Fruit fly (Drosophila melanogaster) whole organism, embryonic: ENCODE measurements around the gene Hrs.

Source experiments
- ATbp ChIP-seq: fragments of 200-800 bp; sonication (Bioruptor generic); optimal IDR thresholded peaks from 2 replicates; lab custom pipeline; 2017; ENCODE audit warnings: missing biosample characterization, mild to moderate bottlenecking, missing genetic modification characterization, missing genetic modification reagents
- Antp ChIP-seq: fragments of 200-800 bp; sonication (Bioruptor generic); optimal IDR thresholded peaks from 3 replicates; lab custom pipeline; 2016; ENCODE audit warnings: missing biosample characterization, missing genetic modification characterization
- B-H1 ChIP-seq: fragments of 200-800 bp; sonication (Bioruptor generic); IDR thresholded peaks from 3 replicates; pipeline ENCODE4 v1.3.6; 2022; ENCODE audit warnings: missing biosample characterization, missing genetic modification characterization
- CG14860 ChIP-seq: fragments of 200-800 bp; sonication (Bioruptor generic); IDR thresholded peaks from 3 replicates; pipeline ENCODE4 v1.3.6; 2022; ENCODE audit warnings: missing biosample characterization, missing genetic modification characterization; ENCODE audit not compliant: partially characterized antibody
- CG15073 ChIP-seq: fragments of 200-800 bp; sonication (Bioruptor generic); optimal IDR thresholded peaks from 2 replicates; lab custom pipeline; 2016; ENCODE audit warnings: missing biosample characterization, missing genetic modification characterization
- CG1529 ChIP-seq: fragments of 200-800 bp; sonication (Bioruptor generic); optimal IDR thresholded peaks from 3 replicates; lab custom pipeline; 2018; ENCODE audit warnings: missing biosample characterization, missing genetic modification characterization
- CG15696 ChIP-seq: fragments of 200-800 bp; sonication (Bioruptor generic); optimal IDR thresholded peaks from 2 replicates; lab custom pipeline; 2019; ENCODE audit warnings: missing biosample characterization, mild to moderate bottlenecking, missing genetic modification characterization, moderate library complexity
- CG18599 ChIP-seq: fragments of 200-800 bp; sonication (Bioruptor generic); optimal IDR thresholded peaks from 3 replicates; lab custom pipeline; 2017; ENCODE audit warnings: missing biosample characterization, missing genetic modification characterization, mild to moderate bottlenecking, moderate library complexity, missing genetic modification reagents
- CG2889 ChIP-seq: fragments of 200-800 bp; sonication (Bioruptor generic); IDR thresholded peaks from 3 replicates; pipeline ENCODE4 v1.3.6; 2022; ENCODE audit warnings: missing biosample characterization, missing genetic modification characterization
- CG3407 ChIP-seq: fragments of 200-800 bp; sonication (Bioruptor generic); optimal IDR thresholded peaks from 2 replicates; lab custom pipeline; 2018; ENCODE audit warnings: missing biosample characterization, mild to moderate bottlenecking, missing genetic modification characterization
- CG3726 ChIP-seq: fragments of 200-800 bp; sonication (Bioruptor generic); IDR thresholded peaks from 3 replicates; pipeline ENCODE4, ENCODE4 v1.3.6; 2022; ENCODE audit warnings: missing biosample characterization, missing genetic modification characterization
- CG3995 ChIP-seq: fragments of 200-800 bp; sonication (Bioruptor generic); optimal IDR thresholded peaks from 3 replicates; lab custom pipeline; 2016; ENCODE audit warnings: missing biosample characterization, missing genetic modification characterization
- CG4707 ChIP-seq: fragments of 200-800 bp; sonication (Bioruptor generic); optimal IDR thresholded peaks from 2 replicates; lab custom pipeline; 2018; ENCODE audit warnings: missing biosample characterization, mild to moderate bottlenecking, missing genetic modification characterization, moderate library complexity
- CG5953 ChIP-seq: fragments of 200-800 bp; sonication (Bioruptor generic); IDR thresholded peaks from 2 replicates; pipeline ENCODE4 v1.3.6; 2022; ENCODE audit warnings: missing biosample characterization, missing genetic modification characterization
- CG9817 ChIP-seq: fragments of 200-800 bp; sonication (Bioruptor generic); optimal IDR thresholded peaks from 2 replicates; lab custom pipeline; 2018; ENCODE audit warnings: missing biosample characterization, mild to moderate bottlenecking, missing genetic modification characterization, moderate library complexity
- CG9876 ChIP-seq: fragments of 200-800 bp; sonication (Bioruptor generic); optimal IDR thresholded peaks from 2 replicates; lab custom pipeline; 2016; ENCODE audit warnings: missing biosample characterization, missing genetic modification characterization
- Gug ChIP-seq: fragments of 200-800 bp; sonication (Bioruptor generic); IDR thresholded peaks from 4 replicates; pipeline ENCODE4 v1.3.6; 2022; ENCODE audit warnings: missing biosample characterization, missing genetic modification characterization
- H15 ChIP-seq: fragments of 200-800 bp; sonication (Bioruptor generic); IDR thresholded peaks from 3 replicates; pipeline ENCODE4 v1.3.6; 2022; ENCODE audit warnings: missing biosample characterization, missing genetic modification characterization
- HLH4C ChIP-seq: fragments of 200-800 bp; sonication (Bioruptor generic); IDR thresholded peaks from 3 replicates; pipeline ENCODE4 v1.3.6; 2022; ENCODE audit warnings: missing biosample characterization, missing genetic modification characterization; ENCODE audit not compliant: partially characterized antibody
- Hr3 ChIP-seq: fragments of 200-800 bp; sonication (Bioruptor generic); optimal IDR thresholded peaks from 3 replicates; lab custom pipeline; 2016; ENCODE audit warnings: missing biosample characterization, missing genetic modification characterization
- Hr51 ChIP-seq, 2 experiments: fragments of 200-800 bp; sonication (Bioruptor generic); optimal IDR thresholded peaks; 2 replicates in 1 of 2; 3 replicates in 1 of 2; lab custom pipeline; 2016 to 2018; ENCODE audit warnings: missing biosample characterization in 2 of 2, missing genetic modification characterization in 2 of 2, mild to moderate bottlenecking in 1 of 2, moderate library complexity in 1 of 2
- Med ChIP-seq: fragments of 200-800 bp; sonication (Bioruptor generic); peaks from one replicate; lab custom pipeline; 2016; ENCODE audit warnings: missing biosample characterization, missing genetic modification characterization, mild to moderate bottlenecking, inconsistent platforms, moderate library complexity
- Mes4 ChIP-seq: fragments of 200-800 bp; sonication (Bioruptor generic); optimal IDR thresholded peaks from 2 replicates; lab custom pipeline; 2016; ENCODE audit warnings: missing biosample characterization, missing genetic modification characterization
- Myb ChIP-seq: fragments of 200-800 bp; sonication (Bioruptor generic); optimal IDR thresholded peaks from 2 replicates; lab custom pipeline; 2016; ENCODE audit warnings: missing biosample characterization, missing genetic modification characterization
- NfI ChIP-seq: fragments of 200-800 bp; sonication (Bioruptor generic); optimal IDR thresholded peaks from 3 replicates; lab custom pipeline; 2018; ENCODE audit warnings: missing biosample characterization, mild to moderate bottlenecking, missing genetic modification characterization, moderate library complexity
- Optix ChIP-seq: fragments of 200-800 bp; sonication (Bioruptor generic); IDR thresholded peaks from 3 replicates; pipeline ENCODE4 v1.3.6; 2022; ENCODE audit warnings: missing biosample characterization, missing genetic modification characterization
- PHDP ChIP-seq: fragments of 200-800 bp; sonication (Bioruptor generic); optimal IDR thresholded peaks from 3 replicates; lab custom pipeline; 2018; ENCODE audit warnings: missing biosample characterization, mild to moderate bottlenecking, missing genetic modification characterization, moderate library complexity
- Side ChIP-seq: fragments of 200-800 bp; sonication (Bioruptor generic); optimal IDR thresholded peaks from 2 replicates; lab custom pipeline; 2016; ENCODE audit warnings: missing biosample characterization, missing genetic modification characterization
- YL-1 ChIP-seq: fragments of 200-800 bp; sonication (Bioruptor generic); optimal IDR thresholded peaks from 3 replicates; lab custom pipeline; 2017; ENCODE audit warnings: missing biosample characterization, mild to moderate bottlenecking, missing genetic modification characterization
- aop ChIP-seq: fragments of 200-800 bp; sonication (Bioruptor generic); IDR thresholded peaks from 2 replicates; pipeline ENCODE4 v1.3.6; 2022; ENCODE audit warnings: missing biosample characterization, missing genetic modification characterization
- ase ChIP-seq: fragments of 200-800 bp; sonication (Bioruptor generic); IDR thresholded peaks from 3 replicates; pipeline ENCODE4 v1.3.6; 2022; ENCODE audit warnings: missing biosample characterization, missing genetic modification characterization
- dm ChIP-seq: fragments of 200-800 bp; sonication (Bioruptor generic); optimal IDR thresholded peaks from 3 replicates; lab custom pipeline; 2016; ENCODE audit warnings: missing biosample characterization, missing genetic modification characterization
- hbn ChIP-seq: fragments of 200-800 bp; sonication (Bioruptor generic); IDR thresholded peaks from 2 replicates; pipeline ENCODE4 v1.3.6; 2022; ENCODE audit warnings: missing biosample characterization, missing genetic modification characterization; ENCODE audit not compliant: partially characterized antibody
- her ChIP-seq: fragments of 200-800 bp; sonication (Bioruptor generic); optimal IDR thresholded peaks from 2 replicates; lab custom pipeline; 2016; ENCODE audit warnings: missing biosample characterization, missing genetic modification characterization
- kah ChIP-seq: fragments of 200-800 bp; sonication (Bioruptor generic); optimal IDR thresholded peaks from 2 replicates; lab custom pipeline; 2018; ENCODE audit warnings: missing biosample characterization, mild to moderate bottlenecking, missing genetic modification characterization
- knrl ChIP-seq: fragments of 200-800 bp; sonication (Bioruptor generic); IDR thresholded peaks from 3 replicates; pipeline ENCODE4 v1.3.6; 2022; ENCODE audit warnings: missing biosample characterization, missing genetic modification characterization; ENCODE audit not compliant: partially characterized antibody
- lmd ChIP-seq: fragments of 200-800 bp; sonication (Bioruptor generic); IDR thresholded peaks from 2 replicates; pipeline ENCODE4 v1.3.6; 2022; ENCODE audit warnings: missing biosample characterization, missing genetic modification characterization
- odd ChIP-seq: fragments of 200-800 bp; sonication (Bioruptor generic); optimal IDR thresholded peaks from 2 replicates; lab custom pipeline; 2017; ENCODE audit warnings: missing biosample characterization, mild to moderate bottlenecking, missing genetic modification characterization
- p53 ChIP-seq: fragments of 200-800 bp; sonication (Bioruptor generic); optimal IDR thresholded peaks from 2 replicates; lab custom pipeline; 2016; ENCODE audit warnings: missing biosample characterization, missing genetic modification characterization
- pho ChIP-seq: fragments of 200-800 bp; sonication (Bioruptor generic); optimal IDR thresholded peaks from 2 replicates; lab custom pipeline; 2016; ENCODE audit warnings: missing biosample characterization, missing genetic modification characterization
- pita ChIP-seq: fragments of 200-800 bp; sonication (Bioruptor generic); optimal IDR thresholded peaks from 2 replicates; lab custom pipeline; 2017; ENCODE audit warnings: missing biosample characterization, mild to moderate bottlenecking, missing genetic modification characterization
- prd ChIP-seq, 3 experiments: fragments of >200 bp in 2 of 3; fragments of 200-800 bp in 1 of 3; sonication (Bioruptor generic) in 1 of 3; optimal IDR thresholded peaks in 2 of 3; IDR thresholded peaks in 1 of 3; 2 replicates in 2 of 3; 3 replicates in 1 of 3; pipeline versions ENCODE4 v1.3.6 to Lab custom; 2017 to 2022; ENCODE audit warnings: missing biosample characterization in 1 of 3, missing genetic modification characterization in 1 of 3
- pzg ChIP-seq: fragments of 200-800 bp; sonication (Bioruptor generic); optimal IDR thresholded peaks from 3 replicates; lab custom pipeline; 2018; ENCODE audit warnings: missing biosample characterization, mild to moderate bottlenecking, missing genetic modification characterization, moderate library complexity
- sc ChIP-seq, 3 experiments: fragments of >200 bp in 2 of 3; fragments of 200-800 bp in 1 of 3; sonication (Bioruptor generic) in 1 of 3; optimal IDR thresholded peaks; 2 replicates in 2 of 3; 3 replicates in 1 of 3; lab custom pipeline; 2017; ENCODE audit warnings: mild to moderate bottlenecking in 1 of 3, missing biosample characterization in 1 of 3, missing genetic modification characterization in 1 of 3, missing genetic modification reagents in 1 of 3
- sens ChIP-seq: fragments of 200-800 bp; sonication (Bioruptor generic); peaks from one replicate; lab custom pipeline; 2016; ENCODE audit warnings: missing biosample characterization, missing genetic modification characterization
- sqz ChIP-seq: fragments of 200-800 bp; sonication (Bioruptor generic); optimal IDR thresholded peaks from 3 replicates; lab custom pipeline; 2018; ENCODE audit warnings: missing biosample characterization, mild to moderate bottlenecking, missing genetic modification characterization
- stwl ChIP-seq: fragments of 200-800 bp; sonication (Bioruptor generic); optimal IDR thresholded peaks from 3 replicates; lab custom pipeline; 2018; ENCODE audit warnings: missing biosample characterization, mild to moderate bottlenecking, missing genetic modification characterization, moderate library complexity
- unpg ChIP-seq: fragments of 200-800 bp; sonication (Bioruptor generic); optimal IDR thresholded peaks from 3 replicates; lab custom pipeline; 2018; ENCODE audit warnings: missing biosample characterization, mild to moderate bottlenecking, missing genetic modification characterization, moderate library complexity
- zfh2 ChIP-seq: fragments of 200-800 bp; sonication (Bioruptor generic); optimal IDR thresholded peaks from 2 replicates; lab custom pipeline; 2016; ENCODE audit warnings: missing biosample characterization, missing genetic modification characterization

Hrs gene

dm6 chr2L:2749144-2749766 is 9.5 kb downstream of the Hrs start (continued):
- TF ChIP-seq prd (optimal IDR thresholded peaks at IDR 0.05; lab: Kevin White, UChicago) (no peak), prd (GFP tag; IDR thresholded peaks at IDR 0.05; lab: Robert Waterston, UW) (no peak), Hr51 (GFP tag; optimal IDR thresholded peaks at IDR 0.05; lab: Kevin White, UChicago) (no peak), H15 (GFP tag; lab: Robert Waterston, UW) (no peak), CG3726 (GFP tag; lab: Robert Waterston, UW) (no peak), CG14860 (GFP tag; lab: Robert Waterston, UW) (no peak), zfh2 (GFP tag; lab: Kevin White, UChicago) (peak; percentile 7), CG1529 (peak; percentile 42), aop (no peak), Gug (GFP tag; lab: Robert Waterston, UW) (0 out of 4 replicates have a peak, but pooled peaks have one; percentile 40), lmd (GFP tag; lab: Robert Waterston, UW) (no peak), HLH4C (GFP tag; lab: Robert Waterston, UW) (no peak), her (GFP tag; lab: Kevin White, UChicago) (peak; percentile 6), CG15696 (tag; lab: Kevin White, UChicago) (no peak), Side (GFP tag; lab: Kevin White, UChicago) (no peak), Med (GFP tag; lab: Kevin White, UChicago) (peak; percentile 61), Optix (no peak), PHDP (no peak), hbn (GFP tag; lab: Robert Waterston, UW) (no peak), CG18599 (GFP tag; lab: Kevin White, UChicago) (no peak), Hr3 (GFP tag; lab: Kevin White, UChicago) (no peak), Myb (peak; percentile 43), unpg (GFP tag; lab: Kevin White, UChicago) (no peak), pzg (GFP tag; lab: Kevin White, UChicago) (peak; percentile 25), pita (GFP tag; lab: Kevin White, UChicago) (no peak), ATbp (GFP tag; lab: Kevin White, UChicago) (peak; percentile 83), ase (GFP tag; lab: Robert Waterston, UW) (no peak), CG2889 (GFP tag; lab: Robert Waterston, UW) (no peak), CG15073 (GFP tag; lab: Kevin White, UChicago) (no peak), Mes4 (GFP tag; lab: Kevin White, UChicago) (peak; percentile 13), knrl (GFP tag; lab: Robert Waterston, UW) (no peak), kah (GFP tag; lab: Kevin White, UChicago) (peak; percentile 37), YL-1 (GFP tag; lab: Kevin White, UChicago) (no peak), CG3407 (GFP tag; lab: Kevin White, UChicago) (no peak), sc (optimal IDR thresholded peaks at IDR 0.05; lab: Kevin White, UChicago) (no peak), sc (GFP tag; optimal IDR thresholded peaks at IDR 0.05; lab: Kevin White, UChicago) (no peak), pho (GFP tag; lab: Kevin White, UChicago) (peak; percentile 10), Antp (GFP tag; lab: Kevin White, UChicago) (peak; percentile 0), CG3995 (no peak), dm (GFP tag; lab: Kevin White, UChicago) (no peak), sens (GFP tag; lab: Kevin White, UChicago) (peak; percentile 66), NfI (GFP tag; lab: Kevin White, UChicago) (peak; percentile 29), CG9817 (tag; lab: Kevin White, UChicago) (no peak), CG4707 (peak; percentile 29), CG9876 (GFP tag; lab: Kevin White, UChicago) (no peak), stwl (tag; lab: Kevin White, UChicago) (peak; percentile 1), B-H1 (GFP tag; lab: Robert Waterston, UW) (no peak), p53 (no peak), odd (GFP tag; lab: Kevin White, UChicago) (peak; percentile 26), CG5953 (GFP tag; lab: Robert Waterston, UW) (no peak), sqz (GFP tag; lab: Kevin White, UChicago) (no peak)
